Fruit fly (Drosophila melanogaster) whole organism, embryonic: ENCODE measurements around the gene SkpE.

Source experiments
- Abd-B ChIP-seq: fragments of 200-800 bp; sonication (Bioruptor generic); optimal IDR thresholded peaks from 2 replicates; lab custom pipeline; 2018; ENCODE audit warnings: missing biosample characterization, mild to moderate bottlenecking, missing genetic modification characterization, moderate library complexity
- Atf3 ChIP-seq: fragments of 200-800 bp; sonication (Bioruptor generic); optimal IDR thresholded peaks from 3 replicates; lab custom pipeline; 2016; ENCODE audit warnings: missing biosample characterization, missing genetic modification characterization
- Atf6 ChIP-seq: fragments of 200-800 bp; sonication (Bioruptor generic); IDR thresholded peaks from 2 replicates; pipeline ENCODE4 v1.3.6; 2022; ENCODE audit warnings: missing biosample characterization, missing genetic modification characterization
- Blimp-1 ChIP-seq: fragments of 200-800 bp; sonication (Bioruptor generic); optimal IDR thresholded peaks from 3 replicates; lab custom pipeline; 2018; ENCODE audit warnings: missing biosample characterization, missing genetic modification characterization, mild to moderate bottlenecking, moderate library complexity, missing genetic modification reagents
- CG11085 ChIP-seq: fragments of 200-800 bp; sonication (Bioruptor generic); IDR thresholded peaks from 2 replicates; pipeline ENCODE4 v1.3.6; 2022; ENCODE audit warnings: missing biosample characterization, missing genetic modification characterization
- CG11093 ChIP-seq: fragments of 200-800 bp; sonication (Bioruptor generic); IDR thresholded peaks from 3 replicates; pipeline ENCODE4 v1.3.6; 2022; ENCODE audit warnings: missing biosample characterization, missing genetic modification characterization
- CG12071 ChIP-seq: fragments of 200-800 bp; sonication (Bioruptor generic); optimal IDR thresholded peaks from 3 replicates; lab custom pipeline; 2018; ENCODE audit warnings: missing biosample characterization, mild to moderate bottlenecking, missing genetic modification characterization
- CG12391 ChIP-seq: fragments of 200-800 bp; sonication (Bioruptor generic); optimal IDR thresholded peaks from 3 replicates; lab custom pipeline; 2018; ENCODE audit warnings: missing biosample characterization, mild to moderate bottlenecking, missing genetic modification characterization, moderate library complexity
- CG15514 ChIP-seq: fragments of 200-800 bp; sonication (Bioruptor generic); optimal IDR thresholded peaks from 3 replicates; lab custom pipeline; 2017; ENCODE audit warnings: missing biosample characterization, missing genetic modification characterization, mild to moderate bottlenecking, moderate library complexity, missing genetic modification reagents
- CG17186 ChIP-seq: fragments of 200-800 bp; sonication (Bioruptor generic); optimal IDR thresholded peaks from 3 replicates; lab custom pipeline; 2017; ENCODE audit warnings: missing biosample characterization, missing genetic modification reagents, missing genetic modification characterization
- CG17802 ChIP-seq: fragments of 200-800 bp; sonication (Bioruptor generic); optimal IDR thresholded peaks from 2 replicates; lab custom pipeline; 2018; ENCODE audit warnings: missing biosample characterization, mild to moderate bottlenecking, missing genetic modification characterization, moderate library complexity
- CG2199 ChIP-seq: fragments of 200-800 bp; sonication (Bioruptor generic); IDR thresholded peaks from 3 replicates; pipeline ENCODE4 v1.3.6; 2022; ENCODE audit warnings: missing biosample characterization, missing genetic modification characterization
- CG34224 ChIP-seq: fragments of 200-800 bp; sonication (Bioruptor generic); IDR thresholded peaks from 3 replicates; pipeline ENCODE4 v1.3.6; 2022; ENCODE audit warnings: missing biosample characterization, missing genetic modification characterization; ENCODE audit not compliant: partially characterized antibody
- CG3838 ChIP-seq: fragments of 200-800 bp; sonication (Bioruptor generic); optimal IDR thresholded peaks from 3 replicates; lab custom pipeline; 2016; ENCODE audit warnings: missing biosample characterization, missing genetic modification characterization
- CG4360 ChIP-seq: fragments of 200-800 bp; sonication (Bioruptor generic); IDR thresholded peaks from 2 replicates; pipeline ENCODE4 v1.3.6; 2022; ENCODE audit warnings: missing biosample characterization, missing genetic modification characterization
- CG8359 ChIP-seq: fragments of 200-800 bp; sonication (Bioruptor generic); optimal IDR thresholded peaks from 2 replicates; lab custom pipeline; 2017; ENCODE audit warnings: missing biosample characterization, mild to moderate bottlenecking, missing genetic modification characterization, borderline replicate concordance
- CG9609 ChIP-seq: fragments of 200-800 bp; sonication (Bioruptor generic); optimal IDR thresholded peaks from 3 replicates; lab custom pipeline; 2016; ENCODE audit warnings: missing biosample characterization, missing genetic modification characterization
- CG9817 ChIP-seq: fragments of 200-800 bp; sonication (Bioruptor generic); optimal IDR thresholded peaks from 2 replicates; lab custom pipeline; 2018; ENCODE audit warnings: missing biosample characterization, mild to moderate bottlenecking, missing genetic modification characterization, moderate library complexity
- Deaf1 ChIP-seq: fragments of 200-800 bp; optimal IDR thresholded peaks from 3 replicates; lab custom pipeline; 2019; ENCODE audit warnings: missing biosample characterization, mild to moderate bottlenecking, missing genetic modification characterization, moderate library complexity
- Doc3 ChIP-seq: fragments of 200-800 bp; sonication (Bioruptor generic); IDR thresholded peaks from 3 replicates; pipeline ENCODE4 v1.3.6; 2022; ENCODE audit warnings: missing biosample characterization, missing genetic modification characterization; ENCODE audit not compliant: partially characterized antibody
- Dp ChIP-seq: fragments of 200-800 bp; sonication (Bioruptor generic); optimal IDR thresholded peaks from 2 replicates; lab custom pipeline; 2018; ENCODE audit warnings: missing biosample characterization, mild to moderate bottlenecking, missing genetic modification characterization, moderate library complexity
- Dref ChIP-seq: fragments of 200-800 bp; sonication (Bioruptor generic); IDR thresholded peaks from 2 replicates; pipeline ENCODE4 v1.3.6; 2022; ENCODE audit warnings: missing biosample characterization, missing genetic modification characterization
- H15 ChIP-seq: fragments of 200-800 bp; sonication (Bioruptor generic); IDR thresholded peaks from 3 replicates; pipeline ENCODE4 v1.3.6; 2022; ENCODE audit warnings: missing biosample characterization, missing genetic modification characterization
- HLH54F ChIP-seq: fragments of 200-800 bp; sonication (Bioruptor generic); optimal IDR thresholded peaks from 3 replicates; lab custom pipeline; 2016; ENCODE audit warnings: missing biosample characterization, missing genetic modification characterization
- Lhr ChIP-seq: fragments of 200-800 bp; sonication (Bioruptor generic); optimal IDR thresholded peaks from 3 replicates; lab custom pipeline; 2017; ENCODE audit warnings: mild to moderate bottlenecking, missing biosample characterization, missing genetic modification reagents, missing genetic modification characterization
- Optix ChIP-seq: fragments of 200-800 bp; sonication (Bioruptor generic); IDR thresholded peaks from 3 replicates; pipeline ENCODE4 v1.3.6; 2022; ENCODE audit warnings: missing biosample characterization, missing genetic modification characterization
- Scr ChIP-seq: fragments of 200-800 bp; sonication (Bioruptor generic); IDR thresholded peaks from 2 replicates; pipeline ENCODE4 v1.3.6; 2022; ENCODE audit warnings: missing biosample characterization, missing genetic modification characterization; ENCODE audit not compliant: partially characterized antibody
- YL-1 ChIP-seq: fragments of 200-800 bp; sonication (Bioruptor generic); optimal IDR thresholded peaks from 3 replicates; lab custom pipeline; 2017; ENCODE audit warnings: missing biosample characterization, mild to moderate bottlenecking, missing genetic modification characterization
- ac ChIP-seq: fragments of 200-800 bp; sonication (Bioruptor generic); optimal IDR thresholded peaks from 3 replicates; lab custom pipeline; 2017; ENCODE audit warnings: missing biosample characterization, mild to moderate bottlenecking, missing genetic modification characterization
- amos ChIP-seq: fragments of 200-800 bp; sonication (Bioruptor generic); IDR thresholded peaks from 2 replicates; pipeline ENCODE4 v1.3.6; 2022; ENCODE audit warnings: missing biosample characterization, missing genetic modification characterization; ENCODE audit not compliant: partially characterized antibody
- ara ChIP-seq: fragments of 200-800 bp; sonication (Bioruptor generic); IDR thresholded peaks from 2 replicates; pipeline ENCODE4 v1.3.6; 2022; ENCODE audit warnings: missing biosample characterization, missing genetic modification characterization
- br ChIP-seq: fragments of >200 bp; optimal IDR thresholded peaks from 2 replicates; lab custom pipeline; 2017
- chm ChIP-seq: fragments of 200-800 bp; sonication (Bioruptor generic); IDR thresholded peaks from 2 replicates; pipeline ENCODE4 v1.3.6; 2022; ENCODE audit warnings: missing biosample characterization, missing genetic modification characterization
- corto ChIP-seq: fragments of 200-800 bp; sonication (Bioruptor generic); optimal IDR thresholded peaks from 2 replicates; lab custom pipeline; 2016; ENCODE audit warnings: missing biosample characterization, mild to moderate bottlenecking, missing genetic modification characterization, moderate library complexity
- crp ChIP-seq, 2 experiments: fragments of 200-800 bp; sonication (Bioruptor generic); optimal IDR thresholded peaks; 2 replicates in 1 of 2; 3 replicates in 1 of 2; lab custom pipeline; 2017; ENCODE audit warnings: missing biosample characterization in 2 of 2, missing genetic modification characterization in 2 of 2, mild to moderate bottlenecking in 1 of 2, moderate library complexity in 1 of 2
- disco-r ChIP-seq: fragments of 200-800 bp; sonication (Bioruptor generic); optimal IDR thresholded peaks from 2 replicates; lab custom pipeline; 2016; ENCODE audit warnings: missing biosample characterization, missing genetic modification characterization
- gce ChIP-seq: fragments of 200-800 bp; sonication (Bioruptor generic); IDR thresholded peaks from 3 replicates; pipeline ENCODE4 v1.3.6; 2022; ENCODE audit warnings: missing biosample characterization, missing genetic modification characterization
- insv ChIP-seq, 2 experiments: fragments of 200-800 bp; sonication (Bioruptor generic); optimal IDR thresholded peaks; 3 replicates each; lab custom pipeline; 2016 to 2018; ENCODE audit warnings: missing biosample characterization in 2 of 2, missing genetic modification characterization in 2 of 2
- jing ChIP-seq: fragments of 200-800 bp; sonication (Bioruptor generic); optimal IDR thresholded peaks from 2 replicates; lab custom pipeline; 2018; ENCODE audit warnings: missing biosample characterization, mild to moderate bottlenecking, missing genetic modification characterization
- kni ChIP-seq: fragments of 200-800 bp; sonication (Bioruptor generic); optimal IDR thresholded peaks from 3 replicates; lab custom pipeline; 2017; ENCODE audit warnings: mild to moderate bottlenecking, missing biosample characterization, missing genetic modification reagents, missing genetic modification characterization
- lbe ChIP-seq: fragments of 200-800 bp; sonication (Bioruptor generic); optimal IDR thresholded peaks from 2 replicates; lab custom pipeline; 2016; ENCODE audit warnings: missing biosample characterization, mild to moderate bottlenecking, missing genetic modification characterization
- maf-S ChIP-seq: fragments of 200-800 bp; sonication (Bioruptor generic); optimal IDR thresholded peaks from 2 replicates; lab custom pipeline; 2016; ENCODE audit warnings: missing biosample characterization, missing genetic modification characterization
- mirr ChIP-seq: fragments of 200-800 bp; sonication (Bioruptor generic); optimal IDR thresholded peaks from 3 replicates; lab custom pipeline; 2018; ENCODE audit warnings: missing biosample characterization, mild to moderate bottlenecking, missing genetic modification characterization
- org-1 ChIP-seq: fragments of 200-800 bp; sonication (Bioruptor generic); optimal IDR thresholded peaks from 2 replicates; lab custom pipeline; 2017; ENCODE audit warnings: missing biosample characterization, missing genetic modification characterization
- sd ChIP-seq: fragments of 200-800 bp; sonication (Bioruptor generic); optimal IDR thresholded peaks from 3 replicates; lab custom pipeline; 2018; ENCODE audit warnings: missing biosample characterization, mild to moderate bottlenecking, missing genetic modification characterization, moderate library complexity
- shn ChIP-seq: fragments of 200-800 bp; sonication (Bioruptor generic); optimal IDR thresholded peaks from 3 replicates; lab custom pipeline; 2016; ENCODE audit warnings: missing biosample characterization, missing genetic modification characterization
- slbo ChIP-seq: fragments of 200-800 bp; sonication (Bioruptor generic); IDR thresholded peaks from 2 replicates; pipeline ENCODE4 v1.3.6; 2022; ENCODE audit warnings: missing biosample characterization, missing genetic modification characterization
- stwl ChIP-seq: fragments of 200-800 bp; sonication (Bioruptor generic); optimal IDR thresholded peaks from 3 replicates; lab custom pipeline; 2018; ENCODE audit warnings: missing biosample characterization, mild to moderate bottlenecking, missing genetic modification characterization, moderate library complexity
- tio ChIP-seq: fragments of 200-800 bp; sonication (Bioruptor generic); optimal IDR thresholded peaks from 2 replicates; lab custom pipeline; 2017; ENCODE audit warnings: missing biosample characterization, missing genetic modification characterization, inconsistent platforms
- wek ChIP-seq: fragments of 200-800 bp; sonication (Bioruptor generic); optimal IDR thresholded peaks from 3 replicates; lab custom pipeline; 2018; ENCODE audit warnings: missing biosample characterization, mild to moderate bottlenecking, missing genetic modification characterization, moderate library complexity
- yki ChIP-seq: fragments of >200 bp; optimal IDR thresholded peaks from 3 replicates; lab custom pipeline; 2018

SkpE gene

dm6 chrX:19846701-19847383 is 23.0 kb upstream of the SkpE start (continued):
- peak; percentile 94 for TF ChIP-seq CG12391
- no peak for TF ChIP-seq amos (GFP tag; lab: Robert Waterston, UW)
- TF ChIP-seq org-1 (GFP tag; lab: Kevin White, UChicago) = peak; percentile 92
- peak; percentile 91 for TF ChIP-seq CG12071
- peak; percentile 93 for TF ChIP-seq jing (GFP tag; lab: Kevin White, UChicago)
- no peak for TF ChIP-seq Doc3
- TF ChIP-seq HLH54F = peak; percentile 94
- TF ChIP-seq gce = peak; percentile 86; the same call in 2 of the 3 replicates
- no peak for TF ChIP-seq corto
- TF ChIP-seq CG17186 (GFP tag; lab: Kevin White, UChicago) = peak; percentile 79
- TF ChIP-seq Optix = peak; percentile 94
- peak in 1 of 2 experiments; percentile 57 for TF ChIP-seq crp (GFP tag; optimal IDR thresholded peaks at IDR 0.05; lab: Kevin White, UChicago)
- TF ChIP-seq CG11093 = peak; percentile 94
- peak; percentile 95 for TF ChIP-seq CG9609 (GFP tag; lab: Kevin White, UChicago)
- TF ChIP-seq maf-S (GFP tag; lab: Kevin White, UChicago) = peak; percentile 90
- TF ChIP-seq CG3838 (GFP tag; lab: Kevin White, UChicago) = peak; percentile 83
- peak; percentile 70 for TF ChIP-seq Deaf1
- TF ChIP-seq ac (GFP tag; lab: Kevin White, UChicago) = peak; percentile 83
- TF ChIP-seq mirr (GFP tag; lab: Kevin White, UChicago) = peak; percentile 87
- peak; percentile 78 for TF ChIP-seq CG11085 (GFP tag; lab: Robert Waterston, UW)
- TF ChIP-seq CG17802 = peak; percentile 81
- TF ChIP-seq br = no peak
- TF ChIP-seq tio = peak; percentile 86
- TF ChIP-seq slbo (GFP tag; lab: Robert Waterston, UW) = peak; percentile 96
- TF ChIP-seq lbe (GFP tag; lab: Kevin White, UChicago) = peak; percentile 60
- TF ChIP-seq CG15514 (GFP tag; lab: Kevin White, UChicago) = peak; percentile 78
- TF ChIP-seq Abd-B (GFP tag; lab: Kevin White, UChicago) = peak; percentile 96
- TF ChIP-seq Atf6 (GFP tag; lab: Robert Waterston, UW) = peak; percentile 91
- peak; percentile 22 to 36 for TF ChIP-seq insv (GFP tag; optimal IDR thresholded peaks at IDR 0.05; lab: Kevin White, UChicago)
- no peak for TF ChIP-seq Scr
- TF ChIP-seq Lhr (GFP tag; lab: Kevin White, UChicago) = peak; percentile 81
- TF ChIP-seq ara (GFP tag; lab: Robert Waterston, UW) = peak; percentile 90
- peak; percentile 30; the same call in 1 of the 2 replicates for TF ChIP-seq Dref
- peak; percentile 96 for TF ChIP-seq Atf3
- TF ChIP-seq CG9817 (tag; lab: Kevin White, UChicago) = peak; percentile 92
- peak; percentile 14 for TF ChIP-seq stwl (tag; lab: Kevin White, UChicago)
- TF ChIP-seq wek (GFP tag; lab: Kevin White, UChicago) = peak; percentile 86
- TF ChIP-seq Blimp-1 (GFP tag; lab: Kevin White, UChicago) = peak; percentile 92
- TF ChIP-seq Dp (GFP tag; lab: Kevin White, UChicago) = no peak

- TF ChIP-seq disco-r (GFP tag; lab: Kevin White, UChicago) (no peak), CG4360 (peak; percentile 62), yki (lab: Kevin White, UChicago) (no peak), H15 (0 out of 3 replicates have a peak, but pooled peaks have one; percentile 22), chm (GFP tag; lab: Robert Waterston, UW) (peak; percentile 40; the same call in 1 of the 2 replicates), sd (tag; lab: Kevin White, UChicago) (peak; percentile 28), shn (GFP tag; lab: Kevin White, UChicago) (no peak), CG2199 (GFP tag; lab: Robert Waterston, UW) (peak; percentile 94), CG34224 (no peak), kni (GFP tag; lab: Kevin White, UChicago) (peak; percentile 24), YL-1 (GFP tag; lab: Kevin White, UChicago) (no peak), Blimp-1 (GFP tag; lab: Kevin White, UChicago) (peak; percentile 65), CG8359 (GFP tag; lab: Kevin White, UChicago) (no peak)
Measured at dm6 chrX:19845557-19846072, 21.7 kb upstream of the SkpE start.
